Comparison of ENCODE assay signal across 1 fruit fly cellular context in the genomic region with DNA sequence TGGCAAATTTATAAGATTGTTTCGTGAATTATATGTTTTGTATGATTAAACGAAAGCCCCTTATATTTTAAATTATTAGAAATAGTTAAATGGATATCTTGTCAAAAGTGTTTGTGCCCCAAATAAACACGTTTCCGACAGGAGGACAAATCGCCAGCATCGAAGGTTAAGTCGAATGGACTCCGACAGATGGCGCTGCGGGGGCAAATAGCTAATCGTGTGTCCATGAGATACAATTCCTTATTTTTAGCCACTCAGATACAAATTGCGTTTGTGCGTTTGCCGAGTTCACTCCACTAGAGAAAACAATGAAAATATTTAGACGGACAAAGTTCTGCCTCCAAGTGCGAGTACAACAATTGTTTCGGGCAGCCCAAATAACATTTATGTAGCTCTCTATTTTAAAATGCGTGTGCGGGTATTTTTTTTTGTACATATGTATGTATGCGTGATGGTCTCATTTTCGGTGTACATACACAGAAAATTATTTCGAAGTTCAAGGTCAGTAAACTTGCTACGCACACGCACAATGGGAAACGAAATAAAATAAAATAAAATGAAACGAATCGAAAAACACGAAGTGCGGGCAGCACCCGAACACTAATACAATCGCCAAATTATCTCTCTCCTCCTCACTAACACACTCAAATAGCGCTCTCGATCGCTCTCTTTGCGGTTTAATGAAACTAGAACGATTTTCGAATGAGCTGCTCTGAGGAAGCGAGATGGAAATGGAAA.
A peak's percentile ranks its signal among the peaks of the same experiment; 100 is the strongest.
TF ChIP-seq lines count a peak whose summit lies in the region.

No protein-coding gene starts in this region.

TF ChIP-seq in whole organism, embryonic, 481 proteins besides CTCF, POLR2A, EP300 and RAD21 (continued from another document):
- TF ChIP-seq CG12104 (GFP tag; optimal IDR thresholded peaks at IDR 0.05; lab: Kevin White, UChicago) = no peak
- TF ChIP-seq CG1832 (GFP tag; optimal IDR thresholded peaks at IDR 0.05; lab: Kevin White, UChicago) = peak; percentile 64
- no peak for TF ChIP-seq CG1024 (GFP tag; IDR thresholded peaks at IDR 0.05; lab: Robert Waterston, UW)
- peak; percentile 78 for TF ChIP-seq Med (GFP tag; lab: Kevin White, UChicago)
- peak; percentile 94 for TF ChIP-seq cg (GFP tag; optimal IDR thresholded peaks at IDR 0.05; lab: Kevin White, UChicago)
- TF ChIP-seq run (tag; optimal IDR thresholded peaks at IDR 0.05; lab: Kevin White, UChicago) = peak; percentile 17
- TF ChIP-seq Hr78 (GFP tag; optimal IDR thresholded peaks at IDR 0.05; lab: Kevin White, UChicago) = no peak
- peak; percentile 44 for TF ChIP-seq CG12769 (tag; optimal IDR thresholded peaks at IDR 0.05; lab: Kevin White, UChicago)
- peak; percentile 77 to 92 for TF ChIP-seq Trl (optimal IDR thresholded peaks at IDR 0.05; lab: Kevin White, UChicago)
- no peak for TF ChIP-seq Trl (GFP tag; optimal IDR thresholded peaks at IDR 0.05; lab: Kevin White, UChicago)
- TF ChIP-seq CG7271 (tag; optimal IDR thresholded peaks at IDR 0.05; lab: Kevin White, UChicago) = no peak
- peak in 1 of 2 experiments; percentile 11 for TF ChIP-seq insv (GFP tag; optimal IDR thresholded peaks at IDR 0.05; lab: Kevin White, UChicago)
- peak; percentile 8 for TF ChIP-seq CHES-1-like (GFP tag; optimal IDR thresholded peaks at IDR 0.05; lab: Kevin White, UChicago)
- TF ChIP-seq Atf6 (GFP tag; IDR thresholded peaks at IDR 0.05; lab: Robert Waterston, UW) = 0 out of 2 replicates have a peak, but pooled peaks have one; percentile 37
- TF ChIP-seq CG15479 (GFP tag; optimal IDR thresholded peaks at IDR 0.05; lab: Kevin White, UChicago) = peak; percentile 13
- peak; percentile 78 for TF ChIP-seq sqz (GFP tag; optimal IDR thresholded peaks at IDR 0.05; lab: Kevin White, UChicago)
- no peak for TF ChIP-seq fd64A (GFP tag; optimal IDR thresholded peaks at IDR 0.05; lab: Kevin White, UChicago)
- peak; percentile 66 for TF ChIP-seq sens (GFP tag; lab: Kevin White, UChicago)
- TF ChIP-seq exex (tag; optimal IDR thresholded peaks at IDR 0.05; lab: Kevin White, UChicago) = peak; percentile 55
- TF ChIP-seq ftz-f1 (GFP tag; optimal IDR thresholded peaks at IDR 0.05; lab: Kevin White, UChicago) = peak; percentile 94
